Fruit fly (Drosophila melanogaster) whole organism, embryonic: ENCODE measurements around the gene mRpL20.

Experiments
- Atf6 ChIP-seq: fragments of 200-800 bp; sonication (Bioruptor generic); IDR thresholded peaks from 2 replicates; pipeline ENCODE4 v1.3.6; 2022; ENCODE audit warnings: missing biosample characterization, missing genetic modification characterization
- CG14441 ChIP-seq: fragments of 200-800 bp; sonication (Bioruptor generic); IDR thresholded peaks from 2 replicates; pipeline ENCODE4 v1.3.6; 2022; ENCODE audit warnings: missing biosample characterization, missing genetic modification characterization
- CG15601 ChIP-seq: fragments of 200-800 bp; sonication (Bioruptor generic); optimal IDR thresholded peaks from 3 replicates; lab custom pipeline; 2019; ENCODE audit warnings: missing biosample characterization, mild to moderate bottlenecking, missing genetic modification characterization, moderate library complexity
- CG16813 ChIP-seq: fragments of 200-800 bp; sonication (Bioruptor generic); IDR thresholded peaks from 3 replicates; pipeline ENCODE4 v1.3.6; 2022; ENCODE audit warnings: missing biosample characterization, missing genetic modification characterization; ENCODE audit not compliant: partially characterized antibody
- CG2678 ChIP-seq: fragments of 200-800 bp; sonication (Bioruptor generic); optimal IDR thresholded peaks from 3 replicates; lab custom pipeline; 2019; ENCODE audit warnings: missing biosample characterization, mild to moderate bottlenecking, missing genetic modification characterization, moderate library complexity
- CG2875 ChIP-seq: fragments of 200-800 bp; sonication (Bioruptor generic); optimal IDR thresholded peaks from 2 replicates; lab custom pipeline; 2017; ENCODE audit warnings: missing biosample characterization, mild to moderate bottlenecking, missing genetic modification characterization, missing genetic modification reagents
- CG2889 ChIP-seq: fragments of 200-800 bp; sonication (Bioruptor generic); IDR thresholded peaks from 3 replicates; pipeline ENCODE4 v1.3.6; 2022; ENCODE audit warnings: missing biosample characterization, missing genetic modification characterization
- CG3163 ChIP-seq: fragments of 200-800 bp; sonication (Bioruptor generic); optimal IDR thresholded peaks from 3 replicates; lab custom pipeline; 2016; ENCODE audit warnings: missing biosample characterization, missing genetic modification characterization
- CG43689 ChIP-seq: fragments of 200-800 bp; sonication (Bioruptor generic); IDR thresholded peaks from 2 replicates; pipeline ENCODE4 v1.3.6; 2022; ENCODE audit warnings: missing biosample characterization, missing genetic modification characterization
- CG4617 ChIP-seq: fragments of 200-800 bp; sonication (Bioruptor generic); optimal IDR thresholded peaks from 3 replicates; lab custom pipeline; 2016; ENCODE audit warnings: missing biosample characterization, missing genetic modification characterization, borderline replicate concordance
- CG7786 ChIP-seq: fragments of 200-800 bp; sonication (Bioruptor generic); optimal IDR thresholded peaks from 2 replicates; lab custom pipeline; 2016; ENCODE audit warnings: missing biosample characterization, missing genetic modification characterization
- CG8089 ChIP-seq: fragments of 200-800 bp; sonication (Bioruptor generic); optimal IDR thresholded peaks from 3 replicates; lab custom pipeline; 2016; ENCODE audit warnings: missing biosample characterization, missing genetic modification characterization
- CG9215 ChIP-seq: fragments of 200-800 bp; sonication (Bioruptor generic); IDR thresholded peaks from 2 replicates; pipeline ENCODE4 v1.3.6; 2022; ENCODE audit warnings: missing biosample characterization, missing genetic modification characterization
- D ChIP-seq, 2 experiments: fragments of 200-800 bp in 1 of 2; fragments of >200 bp in 1 of 2; sonication (Bioruptor generic) in 1 of 2; optimal IDR thresholded peaks; 2 replicates in 1 of 2; 3 replicates in 1 of 2; lab custom pipeline; 2017; ENCODE audit warnings: mild to moderate bottlenecking in 1 of 2, missing biosample characterization in 1 of 2, missing genetic modification characterization in 1 of 2, missing genetic modification reagents in 1 of 2
- Dfd ChIP-seq, 2 experiments: fragments of >200 bp; optimal IDR thresholded peaks; 2 replicates each; lab custom pipeline; 2017; ENCODE audit warnings: missing biosample characterization in 2 of 2, missing genetic modification characterization in 2 of 2
- Dll ChIP-seq: fragments of 200-800 bp; sonication (Bioruptor generic); IDR thresholded peaks from 4 replicates; pipeline ENCODE4 v1.3.6; 2022; ENCODE audit warnings: missing biosample characterization, missing genetic modification characterization; ENCODE audit not compliant: partially characterized antibody
- Dp ChIP-seq: fragments of 200-800 bp; sonication (Bioruptor generic); optimal IDR thresholded peaks from 2 replicates; lab custom pipeline; 2018; ENCODE audit warnings: missing biosample characterization, mild to moderate bottlenecking, missing genetic modification characterization, moderate library complexity
- HLH4C ChIP-seq: fragments of 200-800 bp; sonication (Bioruptor generic); IDR thresholded peaks from 3 replicates; pipeline ENCODE4 v1.3.6; 2022; ENCODE audit warnings: missing biosample characterization, missing genetic modification characterization; ENCODE audit not compliant: partially characterized antibody
- Mad ChIP-seq: fragments of 200-800 bp; sonication (Bioruptor generic); optimal IDR thresholded peaks from 2 replicates; lab custom pipeline; 2016; ENCODE audit warnings: missing biosample characterization, missing genetic modification characterization
- Neu2 ChIP-seq: fragments of 200-800 bp; sonication (Bioruptor generic); optimal IDR thresholded peaks from 3 replicates; lab custom pipeline; 2016; ENCODE audit warnings: missing biosample characterization, missing genetic modification characterization, borderline replicate concordance
- Nf-YA ChIP-seq: fragments of 200-800 bp; sonication (Bioruptor generic); IDR thresholded peaks from 2 replicates; pipeline ENCODE4 v1.3.6; 2022; ENCODE audit warnings: missing biosample characterization, missing genetic modification characterization
- Nf-YB ChIP-seq: fragments of 200-800 bp; sonication (Bioruptor generic); optimal IDR thresholded peaks from 3 replicates; lab custom pipeline; 2019; ENCODE audit warnings: missing biosample characterization, mild to moderate bottlenecking, missing genetic modification characterization, moderate library complexity
- PHDP ChIP-seq: fragments of 200-800 bp; sonication (Bioruptor generic); optimal IDR thresholded peaks from 3 replicates; lab custom pipeline; 2018; ENCODE audit warnings: missing biosample characterization, mild to moderate bottlenecking, missing genetic modification characterization, moderate library complexity
- Side ChIP-seq: fragments of 200-800 bp; sonication (Bioruptor generic); optimal IDR thresholded peaks from 2 replicates; lab custom pipeline; 2016; ENCODE audit warnings: missing biosample characterization, missing genetic modification characterization
- ase ChIP-seq: fragments of 200-800 bp; sonication (Bioruptor generic); IDR thresholded peaks from 3 replicates; pipeline ENCODE4 v1.3.6; 2022; ENCODE audit warnings: missing biosample characterization, missing genetic modification characterization
- chn ChIP-seq: fragments of 200-800 bp; sonication (Bioruptor generic); optimal IDR thresholded peaks from 2 replicates; lab custom pipeline; 2016; ENCODE audit warnings: missing biosample characterization, missing genetic modification characterization
- dan ChIP-seq: fragments of 200-800 bp; sonication (Bioruptor generic); IDR thresholded peaks from 2 replicates; pipeline ENCODE4 v1.3.6; 2022; ENCODE audit warnings: missing biosample characterization, missing genetic modification characterization
- fru ChIP-seq: fragments of >200 bp; optimal IDR thresholded peaks from 2 replicates; lab custom pipeline; 2017
- ftz-f1 ChIP-seq: fragments of 200-800 bp; sonication (Bioruptor generic); optimal IDR thresholded peaks from 2 replicates; lab custom pipeline; 2016; ENCODE audit warnings: missing biosample characterization, missing genetic modification characterization
- gem ChIP-seq: fragments of 200-800 bp; sonication (Bioruptor generic); optimal IDR thresholded peaks from 2 replicates; lab custom pipeline; 2019; ENCODE audit warnings: missing biosample characterization, mild to moderate bottlenecking, missing genetic modification characterization, moderate library complexity
- ind ChIP-seq: fragments of 200-800 bp; sonication (Bioruptor generic); optimal IDR thresholded peaks from 3 replicates; lab custom pipeline; 2016; ENCODE audit warnings: missing biosample characterization, missing genetic modification characterization
- klu ChIP-seq: fragments of 200-800 bp; sonication (Bioruptor generic); IDR thresholded peaks from 2 replicates; pipeline ENCODE4 v1.3.6; 2022; ENCODE audit warnings: missing biosample characterization, missing genetic modification characterization
- maf-S ChIP-seq: fragments of 200-800 bp; sonication (Bioruptor generic); optimal IDR thresholded peaks from 2 replicates; lab custom pipeline; 2016; ENCODE audit warnings: missing biosample characterization, missing genetic modification characterization
- sc ChIP-seq, 3 experiments: fragments of >200 bp in 2 of 3; fragments of 200-800 bp in 1 of 3; sonication (Bioruptor generic) in 1 of 3; optimal IDR thresholded peaks; 2 replicates in 2 of 3; 3 replicates in 1 of 3; lab custom pipeline; 2017; ENCODE audit warnings: mild to moderate bottlenecking in 1 of 3, missing biosample characterization in 1 of 3, missing genetic modification characterization in 1 of 3, missing genetic modification reagents in 1 of 3
- sisA ChIP-seq: fragments of 200-800 bp; sonication (Bioruptor generic); IDR thresholded peaks from 2 replicates; pipeline ENCODE4 v1.3.6; 2022; ENCODE audit warnings: missing biosample characterization, missing genetic modification characterization
- stc ChIP-seq: fragments of 200-800 bp; sonication (Bioruptor generic); IDR thresholded peaks from 2 replicates; pipeline ENCODE4 v1.3.6; 2022; ENCODE audit warnings: missing biosample characterization, missing genetic modification characterization
- stwl ChIP-seq: fragments of 200-800 bp; sonication (Bioruptor generic); optimal IDR thresholded peaks from 3 replicates; lab custom pipeline; 2018; ENCODE audit warnings: missing biosample characterization, mild to moderate bottlenecking, missing genetic modification characterization, moderate library complexity
- unpg ChIP-seq: fragments of 200-800 bp; sonication (Bioruptor generic); optimal IDR thresholded peaks from 3 replicates; lab custom pipeline; 2018; ENCODE audit warnings: missing biosample characterization, mild to moderate bottlenecking, missing genetic modification characterization, moderate library complexity
- wor ChIP-seq: fragments of 200-800 bp; sonication (Bioruptor generic); IDR thresholded peaks from 2 replicates; pipeline ENCODE4 v1.3.6; 2022; ENCODE audit warnings: missing biosample characterization, missing genetic modification characterization

mRpL20 gene

dm6 chr3L:13036706-13037457 is 19.2 kb upstream of the mRpL20 start, which contains the start of gene Srrm1 (continued):
- no peak for TF ChIP-seq Nf-YB
- TF ChIP-seq Nf-YA (GFP tag; lab: Robert Waterston, UW): no peak
- TF ChIP-seq wor (GFP tag; lab: Robert Waterston, UW): no peak
- no peak for TF ChIP-seq CG43689 (GFP tag; lab: Robert Waterston, UW)
- no peak for TF ChIP-seq stc
- TF ChIP-seq Atf6 (GFP tag; lab: Robert Waterston, UW): no peak
- TF ChIP-seq fru: no peak
- peak; percentile 69 for TF ChIP-seq chn (GFP tag; lab: Kevin White, UChicago)
- no peak for TF ChIP-seq sc (optimal IDR thresholded peaks at IDR 0.05; lab: Kevin White, UChicago)
- no peak for TF ChIP-seq sc (GFP tag; optimal IDR thresholded peaks at IDR 0.05; lab: Kevin White, UChicago)
- peak; percentile 17 for TF ChIP-seq CG2678 (tag; lab: Kevin White, UChicago)
- TF ChIP-seq CG9215 (GFP tag; lab: Robert Waterston, UW): peak; percentile 29; the same call in 1 of the 2 replicates
- TF ChIP-seq sisA: peak; percentile 23; the same call in 1 of the 2 replicates
- peak; percentile 27 for TF ChIP-seq Mad (GFP tag; lab: Kevin White, UChicago)
- TF ChIP-seq D (optimal IDR thresholded peaks at IDR 0.05; lab: Kevin White, UChicago): no peak
- no peak for TF ChIP-seq D (GFP tag; optimal IDR thresholded peaks at IDR 0.05; lab: Kevin White, UChicago)
- peak; percentile 41 for TF ChIP-seq ind (GFP tag; lab: Kevin White, UChicago)
- TF ChIP-seq CG14441: peak; percentile 36; the same call in 1 of the 2 replicates
- TF ChIP-seq CG16813 (GFP tag; lab: Robert Waterston, UW): peak; percentile 93
- no peak for TF ChIP-seq Dfd (GFP tag; optimal IDR thresholded peaks at IDR 0.05; lab: Kevin White, UChicago)
- peak; percentile 38 for TF ChIP-seq CG3163 (GFP tag; lab: Kevin White, UChicago)
- peak; percentile 41 for TF ChIP-seq Side (GFP tag; lab: Kevin White, UChicago)
- peak; percentile 25 for TF ChIP-seq gem (tag; lab: Kevin White, UChicago)
- TF ChIP-seq ase: peak; percentile 21; the same call in 1 of the 3 replicates
- TF ChIP-seq Dp (GFP tag; lab: Kevin White, UChicago): peak; percentile 78
- TF ChIP-seq PHDP: no peak
- TF ChIP-seq CG7786 (GFP tag; lab: Kevin White, UChicago): peak; percentile 42
- TF ChIP-seq klu (GFP tag; lab: Robert Waterston, UW): no peak
- peak; percentile 87 for TF ChIP-seq HLH4C (GFP tag; lab: Robert Waterston, UW)
- no peak for TF ChIP-seq CG8089 (GFP tag; lab: Kevin White, UChicago)
- TF ChIP-seq ftz-f1 (GFP tag; lab: Kevin White, UChicago): peak; percentile 39
- TF ChIP-seq unpg (GFP tag; lab: Kevin White, UChicago): no peak
- TF ChIP-seq stwl (tag; lab: Kevin White, UChicago): peak; percentile 58
- TF ChIP-seq CG2889 (GFP tag; lab: Robert Waterston, UW): no peak
- no peak for TF ChIP-seq CG2875 (GFP tag; lab: Kevin White, UChicago)
- peak; percentile 90 for TF ChIP-seq Dll (GFP tag; lab: Robert Waterston, UW)
- TF ChIP-seq CG4617 (GFP tag; lab: Kevin White, UChicago): peak; percentile 90
- TF ChIP-seq maf-S (GFP tag; lab: Kevin White, UChicago): peak; percentile 38
- no peak for TF ChIP-seq dan (GFP tag; lab: Robert Waterston, UW)
- peak; percentile 33 for TF ChIP-seq Neu2
- TF ChIP-seq CG15601 (tag; lab: Kevin White, UChicago): peak; percentile 60
